Fruit fly (Drosophila melanogaster): ENCODE measurements around the gene rdgB.

The rdgB gene

DNA sequence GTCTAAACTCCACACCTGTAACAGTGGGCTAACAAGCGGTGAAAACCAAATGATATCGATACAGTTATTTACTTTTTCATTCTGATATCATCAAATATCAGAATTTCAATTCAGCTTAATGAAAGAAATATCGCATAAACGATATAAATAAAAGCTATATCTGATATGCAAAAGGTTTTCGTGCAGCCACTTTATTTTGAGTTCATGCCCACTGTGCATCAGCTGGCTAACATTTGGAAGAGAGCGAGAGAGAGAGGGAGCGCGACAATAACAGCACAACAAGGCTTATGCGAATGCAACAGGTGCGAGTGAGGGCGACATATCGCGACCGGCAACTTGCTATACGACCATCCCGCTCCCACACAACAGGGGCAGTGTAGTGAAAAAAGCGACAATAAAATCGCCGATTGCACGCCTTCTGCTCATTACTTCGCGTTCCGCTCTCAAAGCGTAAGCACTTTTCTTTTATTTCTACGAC lies 23.1 kb upstream of the rdgB start, which contains the start of gene CG11151 (continued):
- TF ChIP-seq Mes4 (GFP tag; optimal IDR thresholded peaks at IDR 0.05) (peak; percentile 95), CG34376 (GFP tag; optimal IDR thresholded peaks at IDR 0.05) (peak; percentile 97), cad (GFP tag; optimal IDR thresholded peaks at IDR 0.05) (no peak), hth (optimal IDR thresholded peaks at IDR 0.05) (no peak), CG7357 (GFP tag; IDR thresholded peaks at IDR 0.05) (peak; percentile 82), bigmax (GFP tag; optimal IDR thresholded peaks at IDR 0.05) (peak; percentile 46), tgo (GFP tag; IDR thresholded peaks at IDR 0.05) (peak; percentile 96), chinmo (GFP tag; IDR thresholded peaks at IDR 0.05; ENCODE audit: partially characterized antibody) (0 out of 4 replicates have a peak, but pooled peaks have one; percentile 79), CG11247 (GFP tag; IDR thresholded peaks at IDR 0.05) (peak; percentile 89), eve (GFP tag; optimal IDR thresholded peaks at IDR 0.05) (peak in 1 of 2 experiments; percentile 35), Dbx (GFP tag; IDR thresholded peaks at IDR 0.05) (peak; percentile 93), CG8944 (GFP tag; optimal IDR thresholded peaks at IDR 0.05) (peak; percentile 96), zf30C (GFP tag; optimal IDR thresholded peaks at IDR 0.05) (peak; percentile 32), CG11560 (tag; IDR thresholded peaks at IDR 0.05) (peak; percentile 78), wor (GFP tag; IDR thresholded peaks at IDR 0.05) (peak; percentile 95), tin (GFP tag; optimal IDR thresholded peaks at IDR 0.05) (peak; percentile 96), chif (GFP tag; optimal IDR thresholded peaks at IDR 0.05) (peak; percentile 96 to 98), Hand (GFP tag; optimal IDR thresholded peaks at IDR 0.05) (peak; percentile 96), vnd (GFP tag; IDR thresholded peaks at IDR 0.05; ENCODE audit: partially characterized antibody) (peak; percentile 67), bcd (GFP tag; optimal IDR thresholded peaks at IDR 0.05) (peak; percentile 96), CG9727 (GFP tag; optimal IDR thresholded peaks at IDR 0.05) (peak; percentile 96), CG3847 (GFP tag; IDR thresholded peaks at IDR 0.05) (peak; percentile 92), YL-1 (GFP tag; optimal IDR thresholded peaks at IDR 0.05) (peak; percentile 88), otp (GFP tag; IDR thresholded peaks at IDR 0.05) (peak; percentile 94), knrl (GFP tag; IDR thresholded peaks at IDR 0.05; ENCODE audit: partially characterized antibody) (peak; percentile 64; the same call in 2 of the 3 replicates), CG15514 (GFP tag; optimal IDR thresholded peaks at IDR 0.05) (peak; percentile 91), Dip2 (GFP tag; IDR thresholded peaks at IDR 0.05) (peak; percentile 19; the same call in 1 of the 2 replicates), CG11695 (GFP tag; IDR thresholded peaks at IDR 0.05) (peak; percentile 96), Atf6 (GFP tag; IDR thresholded peaks at IDR 0.05) (peak; percentile 96), hb (GFP tag; IDR thresholded peaks at IDR 0.05; ENCODE audit: partially characterized antibody) (peak; percentile 76; the same call in 1 of the 3 replicates), CG8089 (GFP tag; optimal IDR thresholded peaks at IDR 0.05) (peak; percentile 96), CG15011 (GFP tag; optimal IDR thresholded peaks at IDR 0.05) (peak; percentile 93), CG31441 (GFP tag; IDR thresholded peaks at IDR 0.05) (peak; percentile 95), crp (GFP tag; optimal IDR thresholded peaks at IDR 0.05) (peak; percentile 13 to 85), CG34422 (GFP tag; IDR thresholded peaks at IDR 0.05) (peak; percentile 94), CG7271 (tag; optimal IDR thresholded peaks at IDR 0.05) (peak; percentile 86), luna (GFP tag; optimal IDR thresholded peaks at IDR 0.05) (peak; percentile 91), Hr39 (optimal IDR thresholded peaks at IDR 0.05) (no peak), CG32532 (GFP tag; IDR thresholded peaks at IDR 0.05) (peak; percentile 96), CG13287 (GFP tag; IDR thresholded peaks at IDR 0.05; ENCODE audit: partially characterized antibody) (peak; percentile 70), CG7928 (GFP tag; optimal IDR thresholded peaks at IDR 0.05) (peak; percentile 77), CG1832 (GFP tag; optimal IDR thresholded peaks at IDR 0.05) (peak; percentile 96), CG4707 (GFP tag; optimal IDR thresholded peaks at IDR 0.05) (peak; percentile 100), bsh (GFP tag; optimal IDR thresholded peaks at IDR 0.05) (peak; percentile 96 to 98), HLHmδ (GFP tag; optimal IDR thresholded peaks at IDR 0.05) (peak; percentile 4), fd3F (GFP tag; optimal IDR thresholded peaks at IDR 0.05) (peak; percentile 95), lilli (GFP tag; optimal IDR thresholded peaks at IDR 0.05) (peak; percentile 98), ken (GFP tag; IDR thresholded peaks at IDR 0.05) (peak; percentile 94), CG5180 (GFP tag; optimal IDR thresholded peaks at IDR 0.05) (peak; percentile 84), CG16813 (GFP tag; IDR thresholded peaks at IDR 0.05; ENCODE audit: partially characterized antibody) (peak; percentile 61; the same call in 2 of the 3 replicates)
